Worm (Caenorhabditis elegans) whole organism, mixed stage, embryonic: ENCODE measurements around the gene msrp-4.

Experiments
- M03D4.4 ChIP-seq: sonication (generic microtip); optimal IDR thresholded peaks from 2 replicates; lab custom pipeline; 2017; ENCODE audit warnings: mild to moderate bottlenecking, missing genetic modification characterization, missing compliant biosample characterization
- bed-3 ChIP-seq: fragments of 200-800 bp; sonication (Bioruptor generic); optimal IDR thresholded peaks from 3 replicates; lab custom pipeline; 2018; ENCODE audit warnings: mild to moderate bottlenecking, missing genetic modification characterization, moderate library complexity, missing compliant biosample characterization
- blmp-1 ChIP-seq: fragments of 150-350 bp; optimal IDR thresholded peaks from 2 replicates; lab custom pipeline; 2014; ENCODE audit warnings: missing biosample characterization, missing genetic modification characterization
- ceh-39 ChIP-seq: fragments of 150-350 bp; optimal IDR thresholded peaks from 2 replicates; lab custom pipeline; 2014; ENCODE audit warnings: missing biosample characterization, missing genetic modification characterization
- ceh-43 ChIP-seq: fragments of 200-800 bp; sonication (Bioruptor generic); optimal IDR thresholded peaks from 2 replicates; lab custom pipeline; 2018; ENCODE audit warnings: mild to moderate bottlenecking, missing genetic modification characterization, moderate library complexity, missing compliant biosample characterization
- ces-1 ChIP-seq: fragments of 150-350 bp; optimal IDR thresholded peaks from 2 replicates; lab custom pipeline; 2014; ENCODE audit warnings: missing biosample characterization, missing genetic modification reagents, missing genetic modification characterization
- cnd-1 ChIP-seq: fragments of 200-800 bp; sonication (Bioruptor generic); optimal IDR thresholded peaks from 2 replicates; lab custom pipeline; 2018; ENCODE audit warnings: mild to moderate bottlenecking, missing genetic modification characterization, missing compliant biosample characterization
- drap-1 ChIP-seq: fragments of 200-800 bp; sonication (Bioruptor generic); optimal IDR thresholded peaks from 3 replicates; lab custom pipeline; 2018; ENCODE audit warnings: mild to moderate bottlenecking, missing genetic modification characterization, missing compliant biosample characterization
- elt-1 ChIP-seq: sonication (generic microtip); optimal IDR thresholded peaks from 2 replicates; lab custom pipeline; 2017; ENCODE audit warnings: missing genetic modification characterization, mild to moderate bottlenecking, missing compliant biosample characterization, antibody characterized with exemption, moderate library complexity, borderline replicate concordance; ENCODE audit not compliant: insufficient read depth
- elt-3 ChIP-seq: fragments of 150-350 bp; optimal IDR thresholded peaks from 2 replicates; lab custom pipeline; 2014; ENCODE audit warnings: missing biosample characterization, missing genetic modification characterization
- flh-1 ChIP-seq: fragments of 200-800 bp; sonication (Bioruptor generic); optimal IDR thresholded peaks from 2 replicates; lab custom pipeline; 2018; ENCODE audit warnings: mild to moderate bottlenecking, missing genetic modification characterization, moderate library complexity, missing compliant biosample characterization
- ham-2 ChIP-seq: fragments of 200-800 bp; sonication (Bioruptor generic); optimal IDR thresholded peaks from 2 replicates; lab custom pipeline; 2018; ENCODE audit warnings: mild to moderate bottlenecking, missing genetic modification characterization, missing compliant biosample characterization
- hlh-1 ChIP-seq: fragments of 150-350 bp; optimal IDR thresholded peaks from 2 replicates; lab custom pipeline; 2014; ENCODE audit warnings: missing biosample characterization, missing genetic modification reagents, missing genetic modification characterization
- lin-32 ChIP-seq: fragments of 200-800 bp; sonication (Bioruptor generic); optimal IDR thresholded peaks from 2 replicates; lab custom pipeline; 2018; ENCODE audit warnings: mild to moderate bottlenecking, missing genetic modification characterization, missing compliant biosample characterization
- lsy-2 ChIP-seq: fragments of 150-350 bp; optimal IDR thresholded peaks from 2 replicates; lab custom pipeline; 2014; ENCODE audit warnings: missing biosample characterization, missing genetic modification characterization
- mab-5 ChIP-seq: fragments of 150-350 bp; optimal IDR thresholded peaks from 2 replicates; lab custom pipeline; 2014; ENCODE audit warnings: missing biosample characterization, missing genetic modification characterization
- mls-2 ChIP-seq: sonication (generic microtip); optimal IDR thresholded peaks from 2 replicates; lab custom pipeline; 2016; ENCODE audit warnings: mild to moderate bottlenecking, missing genetic modification characterization, moderate library complexity, missing compliant biosample characterization
- nhr-12 ChIP-seq: fragments of 150-350 bp; optimal IDR thresholded peaks from 2 replicates; lab custom pipeline; 2014; ENCODE audit warnings: missing biosample characterization, missing genetic modification characterization
- nhr-2 ChIP-seq: fragments of 150-350 bp; optimal IDR thresholded peaks from 2 replicates; lab custom pipeline; 2014; ENCODE audit warnings: missing biosample characterization, missing genetic modification characterization
- nhr-237 ChIP-seq: fragments of 150-350 bp; optimal IDR thresholded peaks from 2 replicates; lab custom pipeline; 2014; ENCODE audit warnings: missing biosample characterization, missing genetic modification characterization
- nhr-28 ChIP-seq: fragments of 150-350 bp; optimal IDR thresholded peaks from 2 replicates; lab custom pipeline; 2014; ENCODE audit warnings: missing biosample characterization, missing genetic modification characterization
- nhr-76 ChIP-seq: sonication (generic microtip); optimal IDR thresholded peaks from 2 replicates; lab custom pipeline; 2017; ENCODE audit warnings: missing biosample characterization, missing genetic modification characterization
- pha-4 ChIP-seq: fragments of 150-350 bp; optimal IDR thresholded peaks from 2 replicates; lab custom pipeline; 2018; ENCODE audit warnings: missing biosample characterization, missing genetic modification reagents, missing genetic modification characterization
- sem-2 ChIP-seq: fragments of 200-800 bp; sonication (Bioruptor generic); optimal IDR thresholded peaks from 2 replicates; lab custom pipeline; 2018; ENCODE audit warnings: mild to moderate bottlenecking, missing genetic modification characterization, missing compliant biosample characterization
- snpc-4 ChIP-seq: fragments of 150-350 bp; optimal IDR thresholded peaks from 2 replicates; lab custom pipeline; 2014; ENCODE audit warnings: missing biosample characterization, missing genetic modification characterization
- sptf-1 ChIP-seq: sonication (generic microtip); optimal IDR thresholded peaks from 2 replicates; lab custom pipeline; 2017; ENCODE audit warnings: mild to moderate bottlenecking, missing genetic modification characterization, moderate library complexity, missing compliant biosample characterization
- tbx-8 ChIP-seq: fragments of 200-800 bp; sonication (Bioruptor generic); optimal IDR thresholded peaks from 2 replicates; lab custom pipeline; 2018; ENCODE audit warnings: mild to moderate bottlenecking, missing genetic modification characterization, moderate library complexity, missing compliant biosample characterization
- unc-120 ChIP-seq: sonication (generic microtip); optimal IDR thresholded peaks from 2 replicates; lab custom pipeline; 2017; ENCODE audit warnings: missing genetic modification characterization, missing compliant biosample characterization; ENCODE audit not compliant: poor library complexity, severe bottlenecking
- unc-39 ChIP-seq: fragments of 150-350 bp; optimal IDR thresholded peaks from 2 replicates; lab custom pipeline; 2014; ENCODE audit warnings: missing biosample characterization, missing genetic modification characterization
- unc-62 ChIP-seq: fragments of 150-350 bp; optimal IDR thresholded peaks from 2 replicates; lab custom pipeline; 2014; ENCODE audit warnings: missing biosample characterization, missing genetic modification reagents, missing genetic modification characterization
- zip-8 ChIP-seq: fragments of 150-350 bp; optimal IDR thresholded peaks from 2 replicates; lab custom pipeline; 2014; ENCODE audit warnings: missing biosample characterization, missing genetic modification characterization
- ztf-11 ChIP-seq: fragments of 150-350 bp; optimal IDR thresholded peaks from 2 replicates; lab custom pipeline; 2014; ENCODE audit warnings: missing biosample characterization, missing genetic modification characterization

msrp-4 gene

DNA sequence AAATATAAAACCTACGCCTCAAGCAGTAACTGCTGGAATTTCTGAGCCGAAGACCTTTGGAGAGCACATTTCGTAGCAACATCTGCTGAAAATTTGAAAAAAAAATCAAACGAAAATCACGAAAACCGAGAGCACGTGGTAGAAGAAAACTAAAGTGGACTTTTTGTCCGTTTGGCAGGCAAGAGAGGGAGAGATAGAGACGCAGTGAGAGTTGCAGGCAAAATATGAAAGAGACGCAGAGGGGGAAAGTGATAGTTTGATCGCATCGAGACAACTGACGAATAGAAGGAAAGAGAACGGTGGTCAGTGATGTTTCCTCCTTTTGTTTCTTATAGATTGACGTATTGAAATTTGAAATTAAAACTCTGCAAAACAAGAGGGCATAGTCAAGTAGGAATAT lies 25.9 kb upstream of the msrp-4 start, which contains the start of the genes acdh-9 and F28A10.13 (continued):
- no peak for TF ChIP-seq ceh-43 (GFP tag; lab: Kevin White, UChicago)

DNA sequence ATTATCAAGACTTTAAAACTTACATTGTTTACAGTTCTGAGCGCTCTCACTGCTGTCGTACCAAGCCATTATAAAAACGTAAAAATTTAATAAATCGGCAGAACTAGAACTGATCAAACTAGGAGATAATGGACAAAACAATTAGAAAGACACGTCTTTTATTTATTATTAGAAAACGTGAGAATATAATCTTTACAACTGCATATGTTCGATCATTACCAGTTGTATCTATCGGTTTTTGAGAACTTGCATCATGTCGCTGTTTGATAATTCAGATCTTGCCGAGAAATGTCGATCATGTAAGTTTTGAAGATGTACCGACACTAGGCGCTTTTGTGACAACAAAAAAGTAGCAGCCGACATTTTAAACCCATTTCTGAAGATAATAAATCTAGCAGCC lies 23.0 kb upstream of the msrp-4 start, which contains the start of gene F28A10.7:
Gene F28A10.7, minus strand, starts transcription at position 101 of the 400 bp plus-strand sequence.
- TF ChIP-seq elt-3 (no peak), nhr-2 (no peak), ces-1 (GFP tag; lab: Kevin White, UChicago) (no peak), zip-8 (tag; lab: Kevin White, UChicago) (no peak), snpc-4 (tag; lab: Kevin White, UChicago) (no peak), cnd-1 (tag; lab: Kevin White, UChicago) (no peak), sptf-1 (tag; lab: Kevin White, UChicago) (no peak), unc-62 (GFP tag; lab: Kevin White, UChicago) (no peak), pha-4 (tag; lab: Kevin White, UChicago) (no peak), nhr-76 (tag; lab: Kevin White, UChicago) (no peak), flh-1 (no peak), nhr-28 (no peak), tbx-8 (GFP tag; lab: Kevin White, UChicago) (no peak), ceh-39 (no peak), ztf-11 (tag; lab: Kevin White, UChicago) (no peak), M03D4.4 (no peak), nhr-237 (no peak), drap-1 (GFP tag; lab: Kevin White, UChicago) (no peak), elt-1 (tag; lab: Kevin White, UChicago) (no peak)

DNA sequence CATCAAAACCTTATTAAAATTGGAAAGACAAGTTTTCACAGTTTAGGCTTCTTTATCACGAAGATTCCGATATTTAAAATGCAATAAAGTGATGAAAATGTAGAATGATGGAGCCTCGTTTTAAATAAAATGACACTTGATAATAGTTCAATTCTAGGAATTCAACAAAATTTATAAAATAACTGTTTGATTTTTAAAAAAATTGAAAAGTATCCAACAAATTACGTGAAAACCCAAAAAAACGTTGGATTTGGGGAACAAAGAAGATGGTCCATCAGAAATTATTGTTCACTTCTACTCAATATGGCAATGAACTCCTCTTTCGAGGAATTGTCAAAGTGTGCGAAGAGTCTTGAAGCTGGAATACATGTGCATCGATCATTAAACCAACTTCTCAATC lies 21.3 kb upstream of the msrp-4 start, which contains the start of gene F28A10.4:
Gene F28A10.4, plus strand, starts transcription at position 301 of the 400 bp plus-strand sequence.
- TF ChIP-seq pha-4 (tag; lab: Kevin White, UChicago) (no peak), ces-1 (GFP tag; lab: Kevin White, UChicago) (no peak), mab-5 (tag; lab: Kevin White, UChicago) (no peak), tbx-8 (GFP tag; lab: Kevin White, UChicago) (no peak), snpc-4 (tag; lab: Kevin White, UChicago) (no peak), ceh-39 (no peak), blmp-1 (tag; lab: Kevin White, UChicago) (no peak), bed-3 (no peak), sptf-1 (tag; lab: Kevin White, UChicago) (no peak), ztf-11 (tag; lab: Kevin White, UChicago) (no peak), cnd-1 (tag; lab: Kevin White, UChicago) (no peak), elt-1 (tag; lab: Kevin White, UChicago) (no peak), ham-2 (GFP tag; lab: Kevin White, UChicago) (no peak)
- TF ChIP-seq, all 35 proteins: peak for 0

DNA sequence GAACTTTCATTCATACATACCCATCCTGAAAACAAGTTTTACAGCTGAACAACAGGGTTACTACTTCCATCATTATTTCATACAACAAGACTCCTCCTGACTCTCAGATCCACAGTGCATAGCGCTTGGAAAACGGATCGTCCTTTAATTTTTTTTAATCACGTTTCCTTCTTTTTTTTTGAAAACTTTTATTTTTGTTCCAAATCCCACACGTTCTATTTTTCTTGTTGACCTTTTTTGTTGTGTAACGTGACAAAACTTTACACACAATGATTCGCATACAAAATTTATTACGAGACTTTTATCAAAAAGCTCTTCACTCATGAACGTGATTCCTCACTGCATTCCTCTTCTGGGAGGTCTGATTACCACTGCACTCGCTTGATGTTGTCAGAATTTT lies 17.5 kb upstream of the msrp-4 start, which contains the start of gene clc-33:
Gene clc-33, plus strand, starts transcription at position 301 of the 400 bp plus-strand sequence.
- TF ChIP-seq ceh-43 (GFP tag; lab: Kevin White, UChicago): no peak
- no peak for TF ChIP-seq mls-2 (tag; lab: Kevin White, UChicago)
- no peak for TF ChIP-seq unc-120 (tag; lab: Kevin White, UChicago)
- TF ChIP-seq blmp-1 (tag; lab: Kevin White, UChicago): no peak
- no peak for TF ChIP-seq sptf-1 (tag; lab: Kevin White, UChicago)
- TF ChIP-seq ham-2 (GFP tag; lab: Kevin White, UChicago): no peak
- no peak for TF ChIP-seq bed-3
- no peak for TF ChIP-seq nhr-76 (tag; lab: Kevin White, UChicago)
- no peak for TF ChIP-seq nhr-12
- TF ChIP-seq hlh-1 (tag; lab: Kevin White, UChicago): no peak
- TF ChIP-seq lin-32 (GFP tag; lab: Kevin White, UChicago): no peak
- no peak for TF ChIP-seq sem-2
- TF ChIP-seq snpc-4 (tag; lab: Kevin White, UChicago): no peak
- no peak for TF ChIP-seq elt-1 (tag; lab: Kevin White, UChicago)
- TF ChIP-seq tbx-8 (GFP tag; lab: Kevin White, UChicago): no peak
- no peak for TF ChIP-seq zip-8 (tag; lab: Kevin White, UChicago)
- no peak for TF ChIP-seq unc-39
- TF ChIP-seq unc-62 (GFP tag; lab: Kevin White, UChicago): no peak

DNA sequence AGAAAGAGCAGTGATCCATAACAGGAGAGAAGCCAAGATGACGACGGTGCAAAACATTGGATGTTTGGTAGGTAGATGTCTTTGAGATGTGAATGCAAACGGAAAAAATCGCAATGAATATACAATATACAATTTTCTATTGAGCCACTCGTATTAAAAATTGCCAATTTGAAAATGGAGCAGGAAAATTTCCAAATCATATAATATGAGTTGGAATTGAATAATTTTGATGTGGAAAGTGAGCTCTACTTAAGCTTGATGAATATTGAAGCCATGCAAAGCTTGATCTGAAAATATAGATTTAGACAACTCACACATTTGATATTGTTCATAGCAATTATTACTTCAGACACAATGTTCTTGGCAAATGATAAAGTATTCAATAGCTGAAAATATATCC lies 15.8 kb upstream of the msrp-4 start, which contains the start of gene F28A10.8:
Gene F28A10.8, minus strand, starts transcription at position 101 of the 400 bp plus-strand sequence.
- TF ChIP-seq lsy-2 (tag; lab: Kevin White, UChicago) (no peak), tbx-8 (GFP tag; lab: Kevin White, UChicago) (no peak), nhr-76 (tag; lab: Kevin White, UChicago) (no peak), zip-8 (tag; lab: Kevin White, UChicago) (no peak), nhr-2 (no peak)
